Worm (Caenorhabditis elegans) whole organism, mixed stage, embryonic: Measurements from ENCODE around the gene abu-1.

Experiments used
- M03D4.4 ChIP-seq: sonication (generic microtip); optimal IDR thresholded peaks from 2 replicates; lab custom pipeline; 2017; ENCODE audit warnings: mild to moderate bottlenecking, missing genetic modification characterization, missing compliant biosample characterization
- bed-3 ChIP-seq: fragments of 200-800 bp; sonication (Bioruptor generic); optimal IDR thresholded peaks from 3 replicates; lab custom pipeline; 2018; ENCODE audit warnings: mild to moderate bottlenecking, missing genetic modification characterization, moderate library complexity, missing compliant biosample characterization
- blmp-1 ChIP-seq: fragments of 150-350 bp; optimal IDR thresholded peaks from 2 replicates; lab custom pipeline; 2014; ENCODE audit warnings: missing biosample characterization, missing genetic modification characterization
- ceh-39 ChIP-seq: fragments of 150-350 bp; optimal IDR thresholded peaks from 2 replicates; lab custom pipeline; 2014; ENCODE audit warnings: missing biosample characterization, missing genetic modification characterization
- ceh-43 ChIP-seq: fragments of 200-800 bp; sonication (Bioruptor generic); optimal IDR thresholded peaks from 2 replicates; lab custom pipeline; 2018; ENCODE audit warnings: mild to moderate bottlenecking, missing genetic modification characterization, moderate library complexity, missing compliant biosample characterization
- ceh-83 ChIP-seq: fragments of 200-800 bp; sonication (Bioruptor generic); optimal IDR thresholded peaks from 2 replicates; lab custom pipeline; 2018; ENCODE audit warnings: mild to moderate bottlenecking, missing genetic modification characterization, missing compliant biosample characterization
- ces-1 ChIP-seq: fragments of 150-350 bp; optimal IDR thresholded peaks from 2 replicates; lab custom pipeline; 2014; ENCODE audit warnings: missing biosample characterization, missing genetic modification reagents, missing genetic modification characterization
- drap-1 ChIP-seq: fragments of 200-800 bp; sonication (Bioruptor generic); optimal IDR thresholded peaks from 3 replicates; lab custom pipeline; 2018; ENCODE audit warnings: mild to moderate bottlenecking, missing genetic modification characterization, missing compliant biosample characterization
- elt-1 ChIP-seq: sonication (generic microtip); optimal IDR thresholded peaks from 2 replicates; lab custom pipeline; 2017; ENCODE audit warnings: missing genetic modification characterization, mild to moderate bottlenecking, missing compliant biosample characterization, antibody characterized with exemption, moderate library complexity, borderline replicate concordance; ENCODE audit not compliant: insufficient read depth
- elt-3 ChIP-seq: fragments of 150-350 bp; optimal IDR thresholded peaks from 2 replicates; lab custom pipeline; 2014; ENCODE audit warnings: missing biosample characterization, missing genetic modification characterization
- flh-1 ChIP-seq: fragments of 200-800 bp; sonication (Bioruptor generic); optimal IDR thresholded peaks from 2 replicates; lab custom pipeline; 2018; ENCODE audit warnings: mild to moderate bottlenecking, missing genetic modification characterization, moderate library complexity, missing compliant biosample characterization
- hlh-1 ChIP-seq: fragments of 150-350 bp; optimal IDR thresholded peaks from 2 replicates; lab custom pipeline; 2014; ENCODE audit warnings: missing biosample characterization, missing genetic modification reagents, missing genetic modification characterization
- lin-13 ChIP-seq: fragments of 150-350 bp; optimal IDR thresholded peaks from 2 replicates; lab custom pipeline; 2014; ENCODE audit warnings: missing biosample characterization, missing genetic modification characterization
- lin-32 ChIP-seq: fragments of 200-800 bp; sonication (Bioruptor generic); optimal IDR thresholded peaks from 2 replicates; lab custom pipeline; 2018; ENCODE audit warnings: mild to moderate bottlenecking, missing genetic modification characterization, missing compliant biosample characterization
- lsy-2 ChIP-seq: fragments of 150-350 bp; optimal IDR thresholded peaks from 2 replicates; lab custom pipeline; 2014; ENCODE audit warnings: missing biosample characterization, missing genetic modification characterization
- mab-5 ChIP-seq: fragments of 150-350 bp; optimal IDR thresholded peaks from 2 replicates; lab custom pipeline; 2014; ENCODE audit warnings: missing biosample characterization, missing genetic modification characterization
- mep-1 ChIP-seq: fragments of 150-350 bp; optimal IDR thresholded peaks from 2 replicates; lab custom pipeline; 2017; ENCODE audit warnings: missing biosample characterization, missing genetic modification reagents, missing genetic modification characterization, inconsistent platforms
- mls-2 ChIP-seq: sonication (generic microtip); optimal IDR thresholded peaks from 2 replicates; lab custom pipeline; 2016; ENCODE audit warnings: mild to moderate bottlenecking, missing genetic modification characterization, moderate library complexity, missing compliant biosample characterization
- nhr-12 ChIP-seq: fragments of 150-350 bp; optimal IDR thresholded peaks from 2 replicates; lab custom pipeline; 2014; ENCODE audit warnings: missing biosample characterization, missing genetic modification characterization
- nhr-2 ChIP-seq: fragments of 150-350 bp; optimal IDR thresholded peaks from 2 replicates; lab custom pipeline; 2014; ENCODE audit warnings: missing biosample characterization, missing genetic modification characterization
- nhr-237 ChIP-seq: fragments of 150-350 bp; optimal IDR thresholded peaks from 2 replicates; lab custom pipeline; 2014; ENCODE audit warnings: missing biosample characterization, missing genetic modification characterization
- nhr-28 ChIP-seq: fragments of 150-350 bp; optimal IDR thresholded peaks from 2 replicates; lab custom pipeline; 2014; ENCODE audit warnings: missing biosample characterization, missing genetic modification characterization
- nhr-76 ChIP-seq: sonication (generic microtip); optimal IDR thresholded peaks from 2 replicates; lab custom pipeline; 2017; ENCODE audit warnings: missing biosample characterization, missing genetic modification characterization
- pha-4 ChIP-seq: fragments of 150-350 bp; optimal IDR thresholded peaks from 2 replicates; lab custom pipeline; 2018; ENCODE audit warnings: missing biosample characterization, missing genetic modification reagents, missing genetic modification characterization
- sem-2 ChIP-seq: fragments of 200-800 bp; sonication (Bioruptor generic); optimal IDR thresholded peaks from 2 replicates; lab custom pipeline; 2018; ENCODE audit warnings: mild to moderate bottlenecking, missing genetic modification characterization, missing compliant biosample characterization
- snpc-4 ChIP-seq: fragments of 150-350 bp; optimal IDR thresholded peaks from 2 replicates; lab custom pipeline; 2014; ENCODE audit warnings: missing biosample characterization, missing genetic modification characterization
- sptf-1 ChIP-seq: sonication (generic microtip); optimal IDR thresholded peaks from 2 replicates; lab custom pipeline; 2017; ENCODE audit warnings: mild to moderate bottlenecking, missing genetic modification characterization, moderate library complexity, missing compliant biosample characterization
- tbx-8 ChIP-seq: fragments of 200-800 bp; sonication (Bioruptor generic); optimal IDR thresholded peaks from 2 replicates; lab custom pipeline; 2018; ENCODE audit warnings: mild to moderate bottlenecking, missing genetic modification characterization, moderate library complexity, missing compliant biosample characterization
- unc-120 ChIP-seq: sonication (generic microtip); optimal IDR thresholded peaks from 2 replicates; lab custom pipeline; 2017; ENCODE audit warnings: missing genetic modification characterization, missing compliant biosample characterization; ENCODE audit not compliant: poor library complexity, severe bottlenecking
- unc-39 ChIP-seq: fragments of 150-350 bp; optimal IDR thresholded peaks from 2 replicates; lab custom pipeline; 2014; ENCODE audit warnings: missing biosample characterization, missing genetic modification characterization
- unc-62 ChIP-seq: fragments of 150-350 bp; optimal IDR thresholded peaks from 2 replicates; lab custom pipeline; 2014; ENCODE audit warnings: missing biosample characterization, missing genetic modification reagents, missing genetic modification characterization
- zip-8 ChIP-seq: fragments of 150-350 bp; optimal IDR thresholded peaks from 2 replicates; lab custom pipeline; 2014; ENCODE audit warnings: missing biosample characterization, missing genetic modification characterization
- ztf-11 ChIP-seq: fragments of 150-350 bp; optimal IDR thresholded peaks from 2 replicates; lab custom pipeline; 2014; ENCODE audit warnings: missing biosample characterization, missing genetic modification characterization

The abu-1 gene

DNA sequence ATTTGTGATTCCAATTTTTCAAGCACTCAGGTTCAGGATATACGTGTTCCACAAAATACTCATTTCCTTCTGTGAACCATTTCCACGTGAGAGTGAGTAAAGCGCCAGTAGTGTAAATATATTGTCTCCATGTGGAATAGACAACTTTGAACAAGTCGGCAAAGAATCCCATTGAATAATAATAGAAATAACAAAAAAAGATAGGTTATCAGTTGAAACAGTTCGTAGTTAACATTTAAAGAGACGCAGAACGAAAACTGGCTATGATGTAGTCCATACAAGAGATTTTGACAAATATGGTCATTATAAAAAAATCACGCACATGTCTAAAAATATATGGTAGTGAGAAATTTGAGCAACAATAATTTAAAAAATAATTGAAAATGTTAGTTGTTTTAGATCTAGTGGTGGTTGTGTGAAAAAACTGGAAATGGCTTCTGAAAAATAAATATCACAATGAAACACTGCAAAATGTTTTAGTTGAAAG, 24.1 kb downstream of the abu-1 start, which contains the start of gene ceeh-2:
TSS of gene ceeh-2 (minus strand) at position 437 of the 487 bp plus-strand sequence.
- TF ChIP-seq ztf-11: no peak
- no peak for TF ChIP-seq mab-5 (tag; lab: Kevin White, UChicago)
- TF ChIP-seq sptf-1 (tag; lab: Kevin White, UChicago): no peak
- no peak for TF ChIP-seq tbx-8 (GFP tag; lab: Kevin White, UChicago)

ce11 chrV:10355773-10356335, 25.8 kb downstream of the abu-1 start, which contains the start of gene sluh-7:
Gene sluh-7 (minus strand): TSS chrV:10355823.
- TF ChIP-seq nhr-237 (tag; lab: Kevin White, UChicago) (peak; percentile 62), mep-1 (peak; percentile 22), elt-1 (tag; lab: Kevin White, UChicago) (no peak), ces-1 (GFP tag; lab: Kevin White, UChicago) (peak; percentile 55), hlh-1 (tag; lab: Kevin White, UChicago) (peak; percentile 1), blmp-1 (tag; lab: Kevin White, UChicago) (no peak), nhr-76 (no peak), lsy-2 (tag; lab: Kevin White, UChicago) (peak; percentile 72), flh-1 (GFP tag; lab: Kevin White, UChicago) (no peak), pha-4 (tag; lab: Kevin White, UChicago) (peak; percentile 49), lin-13 (tag; lab: Kevin White, UChicago) (peak; percentile 29), ceh-39 (peak; percentile 42), nhr-2 (tag; lab: Kevin White, UChicago) (no peak), sptf-1 (tag; lab: Kevin White, UChicago) (peak; percentile 66), unc-120 (tag; lab: Kevin White, UChicago) (peak; percentile 44), ceh-83 (GFP tag; lab: Kevin White, UChicago) (peak; percentile 5)

ce11 chrV:10352928-10353427, 28.6 kb downstream of the abu-1 start, which contains the start of gene nol-56:
Gene nol-56 (minus strand): TSS chrV:10352978.
- peak; percentile 56 for TF ChIP-seq lin-13 (tag; lab: Kevin White, UChicago)
- TF ChIP-seq unc-120 (tag; lab: Kevin White, UChicago): no peak
- no peak for TF ChIP-seq snpc-4 (tag; lab: Kevin White, UChicago)
- TF ChIP-seq pha-4 (tag; lab: Kevin White, UChicago): peak; percentile 49
- no peak for TF ChIP-seq sptf-1 (tag; lab: Kevin White, UChicago)
- no peak for TF ChIP-seq mls-2 (tag; lab: Kevin White, UChicago)
- no peak for TF ChIP-seq sem-2
- TF ChIP-seq ceh-43 (GFP tag; lab: Kevin White, UChicago): no peak
- TF ChIP-seq mab-5 (tag; lab: Kevin White, UChicago): no peak
- peak; percentile 64 for TF ChIP-seq mep-1
- TF ChIP-seq lsy-2 (tag; lab: Kevin White, UChicago): peak; percentile 77
- TF ChIP-seq drap-1: no peak
- no peak for TF ChIP-seq nhr-76
- TF ChIP-seq zip-8 (tag; lab: Kevin White, UChicago): no peak
- TF ChIP-seq tbx-8 (GFP tag; lab: Kevin White, UChicago): no peak
- TF ChIP-seq ceh-39: peak; percentile 82
- TF ChIP-seq ztf-11: no peak
- no peak for TF ChIP-seq unc-39 (tag; lab: Kevin White, UChicago)
- TF ChIP-seq elt-3 (tag; lab: Kevin White, UChicago): no peak
- TF ChIP-seq hlh-1 (tag; lab: Kevin White, UChicago): peak; percentile 53
- TF ChIP-seq ceh-83 (GFP tag; lab: Kevin White, UChicago): no peak
- TF ChIP-seq nhr-28 (tag; lab: Kevin White, UChicago): no peak
- TF ChIP-seq flh-1 (GFP tag; lab: Kevin White, UChicago): no peak
- TF ChIP-seq nhr-237 (tag; lab: Kevin White, UChicago): peak; percentile 45
- peak; percentile 77 for TF ChIP-seq ces-1 (GFP tag; lab: Kevin White, UChicago)

DNA sequence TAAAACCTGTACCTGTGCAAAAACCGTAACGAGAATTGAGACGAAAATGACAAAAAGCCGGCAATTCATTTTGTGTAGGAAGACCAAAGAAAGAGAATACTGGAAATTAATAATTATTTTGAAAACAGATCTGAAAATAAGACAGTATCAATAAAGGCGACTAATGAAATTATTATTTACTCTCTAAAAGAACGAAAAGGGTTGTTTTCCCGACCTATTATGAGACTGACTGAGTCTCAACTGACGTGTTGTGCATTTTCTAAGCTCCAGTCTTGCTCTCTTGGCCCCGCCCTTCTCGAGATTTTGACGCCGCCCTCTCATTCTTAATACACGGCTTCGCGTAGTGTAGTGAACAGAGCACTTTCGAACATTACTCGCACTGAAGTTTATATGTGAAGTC, 31.6 kb downstream of the abu-1 start, which contains the start of gene K07C5.9:
TSS of gene K07C5.9 (minus strand) at position 101 of the 400 bp plus-strand sequence.
- TF ChIP-seq M03D4.4 (tag; lab: Kevin White, UChicago) (no peak), snpc-4 (tag; lab: Kevin White, UChicago) (no peak), elt-1 (tag; lab: Kevin White, UChicago) (no peak), nhr-2 (tag; lab: Kevin White, UChicago) (no peak), lin-32 (no peak), ceh-83 (GFP tag; lab: Kevin White, UChicago) (no peak), elt-3 (tag; lab: Kevin White, UChicago) (no peak), bed-3 (GFP tag; lab: Kevin White, UChicago) (no peak), mab-5 (tag; lab: Kevin White, UChicago) (no peak), hlh-1 (tag; lab: Kevin White, UChicago) (no peak), mep-1 (no peak), nhr-12 (tag; lab: Kevin White, UChicago) (no peak), ceh-43 (GFP tag; lab: Kevin White, UChicago) (no peak), unc-62 (no peak), pha-4 (tag; lab: Kevin White, UChicago) (no peak), sptf-1 (tag; lab: Kevin White, UChicago) (no peak), lin-13 (tag; lab: Kevin White, UChicago) (no peak), drap-1 (no peak)
- TF ChIP-seq, all 35 proteins: peak for 0
